Fruit fly (Drosophila melanogaster) whole organism, pupa: Measurements from ENCODE around the gene Glut3.

Source experiments
- CG12605 ChIP-seq: fragments of 200-800 bp; sonication (Bioruptor generic); IDR thresholded peaks from 2 replicates; pipeline ENCODE4 v1.3.6; 2022; ENCODE audit warnings: missing biosample characterization, missing genetic modification characterization
- CG17806 ChIP-seq: fragments of 200-800 bp; sonication (Bioruptor generic); optimal IDR thresholded peaks from 2 replicates; lab custom pipeline; 2018; ENCODE audit warnings: missing biosample characterization, mild to moderate bottlenecking, missing genetic modification characterization, moderate library complexity
- CG32121 ChIP-seq: fragments of 200-800 bp; sonication (Bioruptor generic); IDR thresholded peaks from 2 replicates; pipeline ENCODE4 v1.3.6; 2022; ENCODE audit warnings: missing biosample characterization, missing genetic modification characterization
- CG34367 ChIP-seq: fragments of 200-800 bp; sonication (Bioruptor generic); optimal IDR thresholded peaks from 2 replicates; lab custom pipeline; 2018; ENCODE audit warnings: missing biosample characterization, mild to moderate bottlenecking, missing genetic modification characterization
- CG9948 ChIP-seq: fragments of 200-800 bp; sonication (Bioruptor generic); optimal IDR thresholded peaks from 2 replicates; lab custom pipeline; 2018; ENCODE audit warnings: missing biosample characterization, mild to moderate bottlenecking, missing genetic modification characterization, moderate library complexity
- D1 ChIP-seq: fragments of 200-800 bp; sonication (Bioruptor generic); optimal IDR thresholded peaks from 2 replicates; lab custom pipeline; 2018; ENCODE audit warnings: missing biosample characterization, mild to moderate bottlenecking, missing genetic modification characterization, moderate library complexity
- EcR ChIP-seq: fragments of 200-800 bp; sonication (Bioruptor generic); optimal IDR thresholded peaks from 3 replicates; lab custom pipeline; 2019; ENCODE audit warnings: missing biosample characterization, missing genetic modification characterization, mild to moderate bottlenecking, moderate library complexity, missing genetic modification reagents
- Ets98B ChIP-seq: fragments of 200-800 bp; sonication (Bioruptor generic); IDR thresholded peaks from 2 replicates; pipeline ENCODE4 v1.3.6; 2022; ENCODE audit warnings: missing biosample characterization, missing genetic modification characterization
- Snoo ChIP-seq: fragments of 200-800 bp; sonication (Bioruptor generic); optimal IDR thresholded peaks from 3 replicates; lab custom pipeline; 2017; ENCODE audit warnings: missing biosample characterization, mild to moderate bottlenecking, missing genetic modification characterization, inconsistent platforms
- gl ChIP-seq: fragments of 200-800 bp; sonication (Bioruptor generic); optimal IDR thresholded peaks from 2 replicates; lab custom pipeline; 2018; ENCODE audit warnings: missing biosample characterization, mild to moderate bottlenecking, missing genetic modification characterization

DNA sequence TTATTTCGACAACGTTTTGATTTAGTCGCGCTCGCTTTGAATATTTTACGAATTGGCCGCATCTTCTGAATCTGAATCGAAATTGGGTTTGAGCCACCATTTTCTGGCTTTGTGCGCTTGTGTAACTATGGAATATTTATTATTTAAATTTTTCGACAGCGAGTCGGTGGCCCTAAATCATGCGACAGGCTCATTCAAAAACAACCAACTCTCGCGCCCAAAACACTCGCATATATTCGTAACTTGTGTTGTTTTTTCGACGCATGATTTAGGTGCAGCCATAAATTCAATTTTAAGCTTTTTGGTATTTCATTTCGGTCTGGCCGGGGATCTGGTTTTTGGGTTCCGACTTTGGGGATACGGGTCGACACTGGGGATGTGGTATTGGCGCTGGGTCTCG is 33.2 kb upstream of the Glut3 start:
- no peak for TF ChIP-seq D1 (tag; lab: Kevin White, UChicago)
- TF ChIP-seq gl, result no peak
- TF ChIP-seq CG17806, result no peak
- TF ChIP-seq CG34367, result no peak
- no peak for TF ChIP-seq CG9948
- no peak for TF ChIP-seq Ets98B (GFP tag; lab: Robert Waterston, UW)
- TF ChIP-seq EcR (GFP tag; lab: Kevin White, UChicago), result no peak
- TF ChIP-seq Snoo, result no peak
- TF ChIP-seq CG12605 (GFP tag; lab: Robert Waterston, UW), result no peak
- TF ChIP-seq CG32121 (GFP tag; lab: Robert Waterston, UW), result no peak
